Fruit fly (Drosophila melanogaster) whole organism, embryonic: ENCODE measurements around the gene CG10747.

Experiments
- ATbp ChIP-seq: fragments of 200-800 bp; sonication (Bioruptor generic); optimal IDR thresholded peaks from 2 replicates; lab custom pipeline; 2017; ENCODE audit warnings: missing biosample characterization, mild to moderate bottlenecking, missing genetic modification characterization, missing genetic modification reagents
- Aef1 ChIP-seq: fragments of 200-800 bp; sonication (Bioruptor generic); IDR thresholded peaks from 3 replicates; pipeline ENCODE4 v1.3.6; 2022; ENCODE audit warnings: missing biosample characterization, missing genetic modification characterization
- CG10209 ChIP-seq: fragments of 200-800 bp; sonication (Bioruptor generic); optimal IDR thresholded peaks from 3 replicates; lab custom pipeline; 2017; ENCODE audit warnings: missing biosample characterization, mild to moderate bottlenecking, missing genetic modification characterization, missing genetic modification reagents
- CG10565 ChIP-seq: fragments of 200-800 bp; sonication (Bioruptor generic); optimal IDR thresholded peaks from 3 replicates; lab custom pipeline; 2016; ENCODE audit warnings: missing biosample characterization, mild to moderate bottlenecking, missing genetic modification characterization
- CG11093 ChIP-seq: fragments of 200-800 bp; sonication (Bioruptor generic); IDR thresholded peaks from 3 replicates; pipeline ENCODE4 v1.3.6; 2022; ENCODE audit warnings: missing biosample characterization, missing genetic modification characterization
- CG11504 ChIP-seq: fragments of 200-800 bp; sonication (Bioruptor generic); optimal IDR thresholded peaks from 3 replicates; lab custom pipeline; 2019; ENCODE audit warnings: missing biosample characterization, mild to moderate bottlenecking, missing genetic modification characterization, moderate library complexity
- CG12236 ChIP-seq: fragments of 200-800 bp; sonication (Bioruptor generic); optimal IDR thresholded peaks from 2 replicates; lab custom pipeline; 2016; ENCODE audit warnings: missing biosample characterization, missing genetic modification characterization
- CG13296 ChIP-seq: fragments of 200-800 bp; sonication (Bioruptor generic); optimal IDR thresholded peaks from 3 replicates; lab custom pipeline; 2018; ENCODE audit warnings: missing biosample characterization, mild to moderate bottlenecking, missing genetic modification characterization
- CG15073 ChIP-seq: fragments of 200-800 bp; sonication (Bioruptor generic); optimal IDR thresholded peaks from 2 replicates; lab custom pipeline; 2016; ENCODE audit warnings: missing biosample characterization, missing genetic modification characterization
- CG16863 ChIP-seq: fragments of 200-800 bp; sonication (Bioruptor generic); optimal IDR thresholded peaks from 3 replicates; lab custom pipeline; 2016; ENCODE audit warnings: missing biosample characterization, missing genetic modification characterization
- CG17186 ChIP-seq: fragments of 200-800 bp; sonication (Bioruptor generic); optimal IDR thresholded peaks from 3 replicates; lab custom pipeline; 2017; ENCODE audit warnings: missing biosample characterization, missing genetic modification reagents, missing genetic modification characterization
- CG17359 ChIP-seq: fragments of 200-800 bp; sonication (Bioruptor generic); optimal IDR thresholded peaks from 3 replicates; lab custom pipeline; 2018; ENCODE audit warnings: missing biosample characterization, mild to moderate bottlenecking, missing genetic modification characterization, moderate library complexity
- CG17829 ChIP-seq: fragments of 200-800 bp; optimal IDR thresholded peaks from 2 replicates; lab custom pipeline; 2019; ENCODE audit warnings: missing biosample characterization, mild to moderate bottlenecking, missing genetic modification characterization, moderate library complexity
- CG2712 ChIP-seq: fragments of 200-800 bp; optimal IDR thresholded peaks from 3 replicates; lab custom pipeline; 2019; ENCODE audit warnings: missing biosample characterization, mild to moderate bottlenecking, missing genetic modification characterization, moderate library complexity
- CG30020 ChIP-seq: fragments of 200-800 bp; optimal IDR thresholded peaks from 2 replicates; lab custom pipeline; 2019; ENCODE audit warnings: missing biosample characterization, mild to moderate bottlenecking, missing genetic modification characterization, moderate library complexity
- CG33213 ChIP-seq: fragments of 200-800 bp; sonication (Bioruptor generic); optimal IDR thresholded peaks from 3 replicates; lab custom pipeline; 2016; ENCODE audit warnings: missing biosample characterization, missing genetic modification characterization
- CG3726 ChIP-seq: fragments of 200-800 bp; sonication (Bioruptor generic); IDR thresholded peaks from 3 replicates; pipeline ENCODE4, ENCODE4 v1.3.6; 2022; ENCODE audit warnings: missing biosample characterization, missing genetic modification characterization
- CG6765 ChIP-seq: fragments of 200-800 bp; sonication (Bioruptor generic); optimal IDR thresholded peaks from 3 replicates; lab custom pipeline; 2017; ENCODE audit warnings: missing biosample characterization, mild to moderate bottlenecking, missing genetic modification characterization
- CG7928 ChIP-seq: fragments of 200-800 bp; sonication (Bioruptor generic); optimal IDR thresholded peaks from 2 replicates; lab custom pipeline; 2017; ENCODE audit warnings: missing biosample characterization, mild to moderate bottlenecking, missing genetic modification characterization
- CG8359 ChIP-seq: fragments of 200-800 bp; sonication (Bioruptor generic); optimal IDR thresholded peaks from 2 replicates; lab custom pipeline; 2017; ENCODE audit warnings: missing biosample characterization, mild to moderate bottlenecking, missing genetic modification characterization, borderline replicate concordance
- CTCF ChIP-seq: fragments of 200-800 bp; sonication (Bioruptor generic); optimal IDR thresholded peaks from 2 replicates; lab custom pipeline; 2017; ENCODE audit warnings: missing biosample characterization, mild to moderate bottlenecking, missing genetic modification characterization, moderate library complexity
- CoRest ChIP-seq: fragments of 200-800 bp; sonication (Bioruptor generic); optimal IDR thresholded peaks from 3 replicates; lab custom pipeline; 2018; ENCODE audit warnings: missing biosample characterization, mild to moderate bottlenecking, missing genetic modification characterization, moderate library complexity
- Eip74EF ChIP-seq, 2 experiments: fragments of 200-800 bp in 1 of 2; fragments of >200 bp in 1 of 2; sonication (Bioruptor generic) in 1 of 2; optimal IDR thresholded peaks; 2 replicates each; lab custom pipeline; 2017 to 2019; ENCODE audit warnings: missing biosample characterization in 2 of 2, missing genetic modification characterization in 2 of 2, mild to moderate bottlenecking in 1 of 2, moderate library complexity in 1 of 2
- Fer2 ChIP-seq: fragments of 200-800 bp; sonication (Bioruptor generic); optimal IDR thresholded peaks from 2 replicates; lab custom pipeline; 2018; ENCODE audit warnings: missing biosample characterization, mild to moderate bottlenecking, missing genetic modification characterization, moderate library complexity
- HHEX ChIP-seq: fragments of 200-800 bp; sonication (Bioruptor generic); optimal IDR thresholded peaks from 3 replicates; lab custom pipeline; 2017; ENCODE audit warnings: missing biosample characterization, mild to moderate bottlenecking, missing genetic modification characterization, missing genetic modification reagents
- HLH4C ChIP-seq: fragments of 200-800 bp; sonication (Bioruptor generic); IDR thresholded peaks from 3 replicates; pipeline ENCODE4 v1.3.6; 2022; ENCODE audit warnings: missing biosample characterization, missing genetic modification characterization; ENCODE audit not compliant: partially characterized antibody
- Hr51 ChIP-seq, 2 experiments: fragments of 200-800 bp; sonication (Bioruptor generic); optimal IDR thresholded peaks; 2 replicates in 1 of 2; 3 replicates in 1 of 2; lab custom pipeline; 2016 to 2018; ENCODE audit warnings: missing biosample characterization in 2 of 2, missing genetic modification characterization in 2 of 2, mild to moderate bottlenecking in 1 of 2, moderate library complexity in 1 of 2
- Poxn ChIP-seq: fragments of 200-800 bp; sonication (Bioruptor generic); IDR thresholded peaks from 2 replicates; pipeline ENCODE4 v1.3.6; 2022; ENCODE audit warnings: missing biosample characterization, missing genetic modification characterization
- Sry-δ ChIP-seq: fragments of 200-800 bp; sonication (Bioruptor generic); optimal IDR thresholded peaks from 2 replicates; lab custom pipeline; 2016; ENCODE audit warnings: missing biosample characterization, missing genetic modification characterization
- ac ChIP-seq: fragments of 200-800 bp; sonication (Bioruptor generic); optimal IDR thresholded peaks from 3 replicates; lab custom pipeline; 2017; ENCODE audit warnings: missing biosample characterization, mild to moderate bottlenecking, missing genetic modification characterization
- az2 ChIP-seq: fragments of 200-800 bp; sonication (Bioruptor generic); optimal IDR thresholded peaks from 3 replicates; lab custom pipeline; 2016; ENCODE audit warnings: missing biosample characterization, missing genetic modification characterization
- bab2 ChIP-seq: fragments of 200-800 bp; sonication (Bioruptor generic); optimal IDR thresholded peaks from 2 replicates; lab custom pipeline; 2016; ENCODE audit warnings: missing biosample characterization, missing genetic modification characterization
- bsh ChIP-seq, 2 experiments: fragments of 200-800 bp; sonication (Bioruptor generic); optimal IDR thresholded peaks; 2 replicates each; lab custom pipeline; 2017 to 2018; ENCODE audit warnings: mild to moderate bottlenecking in 2 of 2, missing biosample characterization in 2 of 2, missing genetic modification characterization in 2 of 2, moderate library complexity in 1 of 2
- dm ChIP-seq: fragments of 200-800 bp; sonication (Bioruptor generic); optimal IDR thresholded peaks from 3 replicates; lab custom pipeline; 2016; ENCODE audit warnings: missing biosample characterization, missing genetic modification characterization
- emc ChIP-seq: fragments of 200-800 bp; sonication (Bioruptor generic); optimal IDR thresholded peaks from 2 replicates; lab custom pipeline; 2016; ENCODE audit warnings: missing biosample characterization, missing genetic modification characterization
- fd96Cb ChIP-seq: fragments of 200-800 bp; sonication (Bioruptor generic); optimal IDR thresholded peaks from 2 replicates; lab custom pipeline; 2018; ENCODE audit warnings: missing biosample characterization, mild to moderate bottlenecking, missing genetic modification characterization, moderate library complexity
- hkb ChIP-seq, 2 experiments: fragments of 200-800 bp in 1 of 2; fragments of >200 bp in 1 of 2; sonication (Bioruptor generic) in 1 of 2; IDR thresholded peaks in 1 of 2; optimal IDR thresholded peaks in 1 of 2; 2 replicates each; pipeline versions ENCODE4 v1.3.6 to Lab custom; 2017 to 2022; ENCODE audit warnings: missing biosample characterization in 1 of 2, missing genetic modification characterization in 1 of 2
- pan ChIP-seq, 4 experiments: fragments of >200 bp in 3 of 4; fragments of 200-800 bp in 1 of 4; sonication (Bioruptor generic) in 1 of 4; optimal IDR thresholded peaks in 3 of 4; IDR thresholded peaks in 1 of 4; 2 replicates each; pipeline versions ENCODE4 v1.3.6 to Lab custom; 2017 to 2022; ENCODE audit warnings: missing biosample characterization in 2 of 4, missing genetic modification characterization in 2 of 4, mixed read lengths in 1 of 4
- psq ChIP-seq: fragments of 200-800 bp; sonication (Bioruptor generic); optimal IDR thresholded peaks from 2 replicates; lab custom pipeline; 2017; ENCODE audit warnings: missing biosample characterization, missing genetic modification characterization
- slbo ChIP-seq: fragments of 200-800 bp; sonication (Bioruptor generic); IDR thresholded peaks from 2 replicates; pipeline ENCODE4 v1.3.6; 2022; ENCODE audit warnings: missing biosample characterization, missing genetic modification characterization
- slp2 ChIP-seq: fragments of 200-800 bp; sonication (Bioruptor generic); optimal IDR thresholded peaks from 2 replicates; lab custom pipeline; 2016; ENCODE audit warnings: missing biosample characterization, missing genetic modification characterization
- sob ChIP-seq: fragments of 200-800 bp; sonication (Bioruptor generic); IDR thresholded peaks from 2 replicates; pipeline ENCODE4 v1.3.6; 2022; ENCODE audit warnings: missing biosample characterization, missing genetic modification characterization
- sr ChIP-seq: fragments of 200-800 bp; sonication (Bioruptor generic); IDR thresholded peaks from 3 replicates; pipeline ENCODE4 v1.3.6; 2022; ENCODE audit warnings: missing biosample characterization, missing genetic modification characterization
- tap ChIP-seq: fragments of 200-800 bp; optimal IDR thresholded peaks from 3 replicates; lab custom pipeline; 2019; ENCODE audit warnings: missing biosample characterization, mild to moderate bottlenecking, missing genetic modification characterization, moderate library complexity
- toy ChIP-seq: fragments of 200-800 bp; sonication (Bioruptor generic); IDR thresholded peaks from 2 replicates; pipeline ENCODE4 v1.3.6; 2022; ENCODE audit warnings: missing biosample characterization, missing genetic modification characterization
- vnd ChIP-seq: fragments of 200-800 bp; sonication (Bioruptor generic); IDR thresholded peaks from 3 replicates; pipeline ENCODE4 v1.3.6; 2022; ENCODE audit warnings: missing biosample characterization, missing genetic modification characterization; ENCODE audit not compliant: partially characterized antibody
- zf30C ChIP-seq: fragments of 200-800 bp; sonication (Bioruptor generic); optimal IDR thresholded peaks from 3 replicates; lab custom pipeline; 2018; ENCODE audit warnings: missing biosample characterization, mild to moderate bottlenecking, missing genetic modification characterization

CG10747 gene

dm6 chr2L:20082965-20083855 is 7.9 kb downstream of the CG10747 start:
- TF ChIP-seq Eip74EF (GFP tag; optimal IDR thresholded peaks at IDR 0.05; lab: Kevin White, UChicago) = no peak
- no peak for TF ChIP-seq sr (GFP tag; lab: Robert Waterston, UW)
- TF ChIP-seq zf30C = peak; percentile 55
- TF ChIP-seq az2 (GFP tag; lab: Kevin White, UChicago) = no peak
- TF ChIP-seq fd96Cb (tag; lab: Kevin White, UChicago) = peak; percentile 15
- no peak for TF ChIP-seq CG17186
- peak; percentile 32 for TF ChIP-seq CoRest (tag; lab: Kevin White, UChicago)
- no peak for TF ChIP-seq CG2712 (tag; lab: Kevin White, UChicago)
- no peak for TF ChIP-seq dm
- TF ChIP-seq ATbp (GFP tag; lab: Kevin White, UChicago) = peak; percentile 8
- no peak for TF ChIP-seq CG10209 (GFP tag; lab: Kevin White, UChicago)
- no peak for TF ChIP-seq bab2 (GFP tag; lab: Kevin White, UChicago)
- TF ChIP-seq hkb (optimal IDR thresholded peaks at IDR 0.05; lab: Kevin White, UChicago) = no peak
- TF ChIP-seq hkb (GFP tag; IDR thresholded peaks at IDR 0.05; lab: Robert Waterston, UW) = peak; percentile 43; the same call in 1 of the 2 replicates
- 0 out of 3 replicates have a peak, but pooled peaks have one; percentile 4 for TF ChIP-seq CG11093 (GFP tag; lab: Robert Waterston, UW)
- no peak for TF ChIP-seq CG16863 (GFP tag; lab: Kevin White, UChicago)
- TF ChIP-seq toy (GFP tag; lab: Robert Waterston, UW) = no peak
- no peak for TF ChIP-seq psq (GFP tag; lab: Kevin White, UChicago)
- TF ChIP-seq Sry-δ (GFP tag; lab: Kevin White, UChicago) = no peak
- TF ChIP-seq slbo (GFP tag; lab: Robert Waterston, UW) = peak; percentile 51
- TF ChIP-seq CG30020 (tag; lab: Kevin White, UChicago) = no peak
- peak; percentile 22; the same call in 1 of the 3 replicates for TF ChIP-seq CG3726 (GFP tag; lab: Robert Waterston, UW)
- peak in 1 of 2 experiments; percentile 19 for TF ChIP-seq bsh (GFP tag; optimal IDR thresholded peaks at IDR 0.05; lab: Kevin White, UChicago)
- TF ChIP-seq Fer2 (tag; lab: Kevin White, UChicago) = no peak
- TF ChIP-seq CG15073 = no peak
- TF ChIP-seq CG6765 (GFP tag; lab: Kevin White, UChicago) = peak; percentile 18
- peak; percentile 27 for TF ChIP-seq CG17359
- TF ChIP-seq CG11504 (tag; lab: Kevin White, UChicago) = peak; percentile 33
- no peak for TF ChIP-seq vnd (GFP tag; lab: Robert Waterston, UW)
- TF ChIP-seq ac (GFP tag; lab: Kevin White, UChicago) = no peak
- TF ChIP-seq CG10565 (GFP tag; lab: Kevin White, UChicago) = no peak
- no peak for TF ChIP-seq CG13296 (GFP tag; lab: Kevin White, UChicago)
- TF ChIP-seq CTCF (GFP tag; lab: Kevin White, UChicago) = peak; percentile 4
- no peak for TF ChIP-seq HLH4C (GFP tag; lab: Robert Waterston, UW)
- TF ChIP-seq CG7928 (GFP tag; lab: Kevin White, UChicago) = peak; percentile 1
- no peak for TF ChIP-seq Poxn
- no peak for TF ChIP-seq slp2
- TF ChIP-seq Hr51 (GFP tag; optimal IDR thresholded peaks at IDR 0.05; lab: Kevin White, UChicago) = peak in 1 of 2 experiments; percentile 42
- TF ChIP-seq tap (tag; lab: Kevin White, UChicago) = peak; percentile 3
- no peak for TF ChIP-seq CG17829 (tag; lab: Kevin White, UChicago)
- TF ChIP-seq HHEX (GFP tag; lab: Kevin White, UChicago) = peak; percentile 33
- TF ChIP-seq CG33213 (GFP tag; lab: Kevin White, UChicago) = no peak
- no peak for TF ChIP-seq CG12236
- peak; percentile 44; the same call in 1 of the 2 replicates for TF ChIP-seq sob (GFP tag; lab: Robert Waterston, UW)
- TF ChIP-seq pan (optimal IDR thresholded peaks at IDR 0.05; lab: Kevin White, UChicago) = no peak
- TF ChIP-seq pan (GFP tag; optimal IDR thresholded peaks at IDR 0.05 in 1 of 2, IDR thresholded peaks at IDR 0.05 in 1 of 2) = peak in 1 of 2 experiments; percentile 23
- no peak for TF ChIP-seq emc
- TF ChIP-seq Aef1 (GFP tag; lab: Robert Waterston, UW) = no peak
- TF ChIP-seq CG8359 = no peak
